Fruit fly (Drosophila melanogaster): ENCODE results near the gene nau.
A peak's percentile ranks its signal among the peaks of the same experiment; 100 is the strongest.

Gene nau

DNA sequence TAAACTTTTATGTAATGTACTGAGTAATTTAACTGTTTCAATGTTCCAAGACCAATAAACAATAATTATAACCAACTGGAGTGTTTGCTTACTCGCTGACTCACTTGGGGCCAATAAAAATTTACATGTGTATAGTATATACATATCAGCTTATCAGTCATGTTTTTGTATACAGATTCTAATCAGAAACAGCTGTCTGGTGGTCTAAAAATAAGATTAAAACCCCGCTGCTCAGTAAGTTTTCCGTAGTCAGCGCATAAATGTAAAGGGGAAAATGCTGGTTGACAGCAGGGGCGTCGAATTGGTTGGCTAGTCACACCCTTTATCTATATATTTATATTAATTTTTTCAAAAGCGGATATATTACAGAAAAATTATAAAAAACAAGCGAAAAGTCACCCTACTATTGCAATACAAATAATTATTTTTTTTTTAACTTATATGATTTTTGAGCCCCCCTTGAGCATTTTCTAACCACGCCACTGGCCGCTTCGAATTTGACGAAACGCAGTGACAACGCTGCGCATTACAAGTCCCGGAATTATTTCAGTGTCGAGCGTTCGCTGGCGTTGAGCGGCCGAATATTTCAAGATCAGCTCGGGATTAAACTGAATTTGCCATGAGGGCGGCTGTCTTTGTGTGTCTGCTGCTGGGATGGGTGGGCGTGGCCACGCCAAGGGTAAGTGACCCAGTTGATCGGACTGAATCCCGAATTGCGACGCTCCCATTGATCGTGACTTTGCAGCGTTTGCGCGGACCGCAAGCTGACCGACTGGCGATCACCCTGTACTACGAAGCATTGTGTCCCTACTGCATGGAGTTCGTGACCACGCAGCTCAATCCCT is 39.6 kb downstream of the nau start, which contains the start of gene GILT2 (continued):
- TF ChIP-seq amos (GFP tag; IDR thresholded peaks at IDR 0.05; ENCODE audit: partially characterized antibody) = no peak
- TF ChIP-seq Atf-2 (GFP tag; optimal IDR thresholded peaks at IDR 0.05) = peak; percentile 37
- TF ChIP-seq Hmr (GFP tag; optimal IDR thresholded peaks at IDR 0.05) = peak; percentile 87
- TF ChIP-seq Ada2b (GFP tag; IDR thresholded peaks at IDR 0.05) = peak; percentile 91
- TF ChIP-seq seq (GFP tag; IDR thresholded peaks at IDR 0.05) = peak; percentile 89
- peak; percentile 78 for TF ChIP-seq cas (GFP tag; IDR thresholded peaks at IDR 0.05)
- TF ChIP-seq CG8281 (tag; optimal IDR thresholded peaks at IDR 0.05) = peak; percentile 78
- peak; percentile 42 for TF ChIP-seq CG3995 (GFP tag; optimal IDR thresholded peaks at IDR 0.05)
- TF ChIP-seq CG1233 (GFP tag; optimal IDR thresholded peaks at IDR 0.05) = peak; percentile 91
- peak; percentile 63 for TF ChIP-seq Gsc (GFP tag; IDR thresholded peaks at IDR 0.05)
- TF ChIP-seq Usf (GFP tag; optimal IDR thresholded peaks at IDR 0.05) = peak; percentile 69
- TF ChIP-seq exex (tag; optimal IDR thresholded peaks at IDR 0.05) = peak; percentile 78
- TF ChIP-seq Ssrp (tag; optimal IDR thresholded peaks at IDR 0.05) = peak; percentile 90
- TF ChIP-seq Ets97D (GFP tag; optimal IDR thresholded peaks at IDR 0.05) = peak; percentile 48
- no peak for TF ChIP-seq CG16813 (GFP tag; IDR thresholded peaks at IDR 0.05; ENCODE audit: partially characterized antibody)
- TF ChIP-seq Tbp (GFP tag; optimal IDR thresholded peaks at IDR 0.05) = no peak
- peak; percentile 82 for TF ChIP-seq CG5953 (GFP tag; IDR thresholded peaks at IDR 0.05)
- TF ChIP-seq Sin3A (optimal IDR thresholded peaks at IDR 0.05) = no peak
- peak; percentile 92 for TF ChIP-seq tgo (GFP tag; IDR thresholded peaks at IDR 0.05)
- peak; percentile 45; the same call in 1 of the 2 replicates for TF ChIP-seq CkIIα-i1 (GFP tag; IDR thresholded peaks at IDR 0.05)
- TF ChIP-seq CoRest (tag; optimal IDR thresholded peaks at IDR 0.05) = peak; percentile 93
- TF ChIP-seq CG8944 (GFP tag; optimal IDR thresholded peaks at IDR 0.05) = peak; percentile 57
- peak; percentile 55 for TF ChIP-seq grn (GFP tag; optimal IDR thresholded peaks at IDR 0.05)
- peak; percentile 89 for TF ChIP-seq otp (GFP tag; IDR thresholded peaks at IDR 0.05)
- TF ChIP-seq CG17359 (tag; optimal IDR thresholded peaks at IDR 0.05) = peak; percentile 94
- no peak for TF ChIP-seq CG13287 (GFP tag; IDR thresholded peaks at IDR 0.05; ENCODE audit: partially characterized antibody)
- TF ChIP-seq ro (GFP tag; IDR thresholded peaks at IDR 0.05) = peak; percentile 70
- TF ChIP-seq shn (GFP tag; optimal IDR thresholded peaks at IDR 0.05) = peak; percentile 28
- TF ChIP-seq hth (optimal IDR thresholded peaks at IDR 0.05) = no peak
- peak; percentile 86 for TF ChIP-seq Fer2 (tag; optimal IDR thresholded peaks at IDR 0.05)
- TF ChIP-seq tll (GFP tag; optimal IDR thresholded peaks at IDR 0.05) = peak in 1 of 2 experiments; percentile 12
- no peak for TF ChIP-seq pfk (GFP tag; optimal IDR thresholded peaks at IDR 0.05)
- TF ChIP-seq lbe (GFP tag; optimal IDR thresholded peaks at IDR 0.05) = peak; percentile 89
- TF ChIP-seq wor (GFP tag; IDR thresholded peaks at IDR 0.05) = peak; percentile 75
- TF ChIP-seq D19B (GFP tag; optimal IDR thresholded peaks at IDR 0.05) = peak; percentile 78
- peak; percentile 51; the same call in 1 of the 2 replicates for TF ChIP-seq CG43689 (GFP tag; IDR thresholded peaks at IDR 0.05)
- no peak for TF ChIP-seq hb (GFP tag; IDR thresholded peaks at IDR 0.05; ENCODE audit: partially characterized antibody)
- TF ChIP-seq vvl (GFP tag; IDR thresholded peaks at IDR 0.05) = peak; percentile 97
- peak in 1 of 2 experiments; percentile 41 for TF ChIP-seq Dfd (GFP tag; optimal IDR thresholded peaks at IDR 0.05)
- 0 out of 4 replicates have a peak, but pooled peaks have one; percentile 39 for TF ChIP-seq chinmo (GFP tag; IDR thresholded peaks at IDR 0.05; ENCODE audit: partially characterized antibody)
- peak; percentile 83 for TF ChIP-seq CG5180 (GFP tag; optimal IDR thresholded peaks at IDR 0.05)
- TF ChIP-seq Drgx (GFP tag; IDR thresholded peaks at IDR 0.05) = peak; percentile 43; the same call in 1 of the 2 replicates
- TF ChIP-seq Side (GFP tag; optimal IDR thresholded peaks at IDR 0.05) = peak; percentile 14
- peak; percentile 77 for TF ChIP-seq Rx (GFP tag; IDR thresholded peaks at IDR 0.05)
- peak; percentile 29 for TF ChIP-seq CG17186 (GFP tag; optimal IDR thresholded peaks at IDR 0.05)
- no peak for TF ChIP-seq unc-4 (GFP tag; IDR thresholded peaks at IDR 0.05; ENCODE audit: partially characterized antibody)
- TF ChIP-seq CG12104 (GFP tag; optimal IDR thresholded peaks at IDR 0.05) = peak; percentile 93
- peak; percentile 88 for TF ChIP-seq CG15011 (GFP tag; optimal IDR thresholded peaks at IDR 0.05)
- TF ChIP-seq B-H2 (GFP tag; optimal IDR thresholded peaks at IDR 0.05) = peak; percentile 87
